In the genomic region with DNA sequence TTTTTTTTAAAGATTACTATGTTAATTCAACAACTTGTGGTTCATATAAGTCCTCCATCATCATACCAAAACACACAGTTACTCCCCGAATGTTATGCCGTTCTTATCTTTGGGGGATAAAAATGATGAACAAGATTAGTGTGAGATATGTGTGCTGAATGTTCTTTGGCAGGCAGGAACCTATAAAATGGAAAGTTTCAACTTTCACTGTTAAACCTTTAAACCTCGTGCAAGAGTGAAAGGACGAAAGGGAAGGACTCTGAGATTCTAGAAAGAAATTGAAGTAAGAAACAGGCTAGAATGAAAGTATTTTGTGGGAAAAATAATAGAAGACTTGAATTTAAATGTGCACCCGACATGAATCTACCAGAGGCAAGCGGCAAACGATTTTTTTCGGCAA, we compare ENCODE assay signal across 2 worm cellular contexts.
A peak's percentile ranks its signal among the peaks of the same experiment; 100 is the strongest.
TF ChIP-seq lines count a peak whose summit lies in the region.

No protein-coding gene starts in this region.

TF ChIP-seq in whole organism, L1 larva, 84 proteins besides CTCF, POLR2A, EP300 and RAD21:
- no peak for TF ChIP-seq nhr-76 (tag; optimal IDR thresholded peaks at IDR 0.05; lab: Kevin White, UChicago)
- TF ChIP-seq blmp-1 (tag; optimal IDR thresholded peaks at IDR 0.05; lab: Kevin White, UChicago): peak; percentile 68

TF ChIP-seq in whole organism, L2 larva, 48 proteins besides CTCF, POLR2A, EP300 and RAD21:
- peak; percentile 80 for TF ChIP-seq blmp-1 (tag; optimal IDR thresholded peaks at IDR 0.05; lab: Kevin White, UChicago; ENCODE audit: insufficient read depth)
- TF ChIP-seq lsy-2 (tag; optimal IDR thresholded peaks at IDR 0.05; lab: Kevin White, UChicago): no peak
